Worm (Caenorhabditis elegans) whole organism, L2 larva: ENCODE results near the gene col-123.

Source experiments
- ZK546.5 ChIP-seq: sonication (generic microtip); optimal IDR thresholded peaks from 2 replicates; lab custom pipeline; 2017; ENCODE audit warnings: missing biosample characterization, missing genetic modification characterization
- ama-1 ChIP-seq: fragments of 150-350 bp; optimal IDR thresholded peaks from 2 replicates; lab custom pipeline; 2018; ENCODE audit warnings: inconsistent platforms
- lin-13 ChIP-seq: fragments of 150-350 bp; optimal IDR thresholded peaks from 2 replicates; lab custom pipeline; 2014; ENCODE audit warnings: missing biosample characterization, missing genetic modification reagents, missing genetic modification characterization
- nhr-10 ChIP-seq: sonication (generic microtip); optimal IDR thresholded peaks from 2 replicates; lab custom pipeline; 2017; ENCODE audit warnings: missing biosample characterization, missing genetic modification characterization
- nhr-11 ChIP-seq: fragments of 150-350 bp; optimal IDR thresholded peaks from 2 replicates; lab custom pipeline; 2014; ENCODE audit warnings: missing biosample characterization, missing genetic modification characterization
- nhr-23 ChIP-seq: fragments of 150-350 bp; optimal IDR thresholded peaks from 2 replicates; lab custom pipeline; 2014; ENCODE audit warnings: missing biosample characterization, missing genetic modification reagents, missing genetic modification characterization
- nhr-237 ChIP-seq: fragments of 150-350 bp; optimal IDR thresholded peaks from 2 replicates; lab custom pipeline; 2014; ENCODE audit warnings: missing biosample characterization, missing genetic modification characterization
- nhr-6 ChIP-seq: fragments of 150-350 bp; optimal IDR thresholded peaks from 2 replicates; lab custom pipeline; 2014; ENCODE audit warnings: missing biosample characterization, missing genetic modification characterization
- unc-62 ChIP-seq: fragments of 150-350 bp; optimal IDR thresholded peaks from 2 replicates; lab custom pipeline; 2014; ENCODE audit warnings: missing biosample characterization, missing genetic modification reagents, missing genetic modification characterization

DNA sequence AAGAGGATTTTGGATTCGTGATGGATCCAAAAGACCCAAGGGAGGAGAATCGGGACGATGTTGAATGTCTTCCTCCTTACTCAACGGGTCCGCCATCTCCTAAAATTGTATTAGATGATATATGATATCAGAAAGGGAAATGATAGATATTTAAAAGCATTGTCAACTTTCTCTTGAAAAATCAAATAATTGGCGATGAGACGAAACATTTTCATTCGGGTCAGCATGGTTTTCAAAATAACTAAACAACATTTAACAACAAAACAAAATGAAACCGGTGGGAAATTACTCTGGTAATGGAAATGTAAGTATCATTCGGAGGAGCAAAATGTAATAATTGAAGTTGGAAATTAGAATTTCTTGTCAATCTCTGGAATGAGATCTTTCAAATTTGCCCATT, 25.2 kb upstream of the col-123 start, which contains the start of gene pis-1:
- TF ChIP-seq ama-1 (lab: Kevin White, UChicago) (no peak), ZK546.5 (tag; lab: Kevin White, UChicago) (no peak), nhr-237 (no peak), nhr-11 (tag; lab: Kevin White, UChicago) (no peak), nhr-23 (no peak), unc-62 (GFP tag; lab: Kevin White, UChicago) (no peak), nhr-6 (tag; lab: Kevin White, UChicago) (no peak), lin-13 (GFP tag; lab: Kevin White, UChicago) (no peak), nhr-10 (no peak)
